Worm (Caenorhabditis elegans) whole organism, L4 larva: ENCODE data around the gene C08F8.2.
A peak's percentile ranks its signal among the peaks of the same experiment; 100 is the strongest.

Experiments
- F26F4.8 ChIP-seq: fragments of 200-800 bp; sonication (Bioruptor generic); conservative IDR thresholded peaks from 2 replicates; pipeline ENCODE4 v1.3.6; 2022; ENCODE audit warnings: missing genetic modification characterization, missing compliant biosample characterization
- F49E8.2 ChIP-seq: sonication (generic microtip); optimal IDR thresholded peaks from 2 replicates; lab custom pipeline; 2016; ENCODE audit warnings: missing compliant biosample characterization, mild to moderate bottlenecking, missing genetic modification characterization, borderline replicate concordance
- T20F7.1 ChIP-seq: fragments of 200-800 bp; sonication (Bioruptor generic); optimal IDR thresholded peaks from 2 replicates; lab custom pipeline; 2018; ENCODE audit warnings: mild to moderate bottlenecking, missing genetic modification characterization, missing compliant biosample characterization
- Y105C5A.15 ChIP-seq: fragments of 200-800 bp; sonication (Bioruptor generic); IDR thresholded peaks from 2 replicates; pipeline ENCODE4 v1.3.6; 2022; ENCODE audit warnings: missing genetic modification characterization, missing compliant biosample characterization
- Y48G9A.11 ChIP-seq: fragments of 200-800 bp; sonication (Bioruptor generic); IDR thresholded peaks from 2 replicates; pipeline ENCODE4 v1.3.6; 2022; ENCODE audit warnings: missing genetic modification reagents, missing genetic modification characterization, missing compliant biosample characterization
- aha-1 ChIP-seq: fragments of 150-350 bp; peaks from one replicate; lab custom pipeline; 2014; ENCODE audit warnings: missing biosample characterization, missing genetic modification characterization
- ama-1 ChIP-seq: fragments of 150-350 bp; optimal IDR thresholded peaks from 2 replicates; lab custom pipeline; 2014; ENCODE audit warnings: inconsistent platforms, mixed read lengths
- arid-1 ChIP-seq: fragments of 200-800 bp; sonication (Bioruptor generic); conservative IDR thresholded peaks from 2 replicates; pipeline ENCODE4 v1.3.6; 2022; ENCODE audit warnings: missing genetic modification reagents, missing genetic modification characterization, missing compliant biosample characterization
- daf-16 ChIP-seq, 3 experiments: sonication (generic microtip); optimal IDR thresholded peaks; 2 replicates each; lab custom pipeline; 2016 to 2017; ENCODE audit warnings: missing genetic modification characterization in 3 of 3, missing genetic modification reagents in 3 of 3, mild to moderate bottlenecking in 2 of 3, missing compliant biosample characterization in 2 of 3, missing biosample characterization in 1 of 3, moderate library complexity in 1 of 3
- daf-19 ChIP-seq: fragments of 200-800 bp; sonication (Bioruptor generic); conservative IDR thresholded peaks from 2 replicates; pipeline ENCODE4 v1.3.6; 2022; ENCODE audit warnings: missing genetic modification characterization, missing compliant biosample characterization
- dmd-6 ChIP-seq: fragments of 200-800 bp; sonication (Bioruptor generic); IDR thresholded peaks from 2 replicates; pipeline ENCODE4 v1.3.6; 2022; ENCODE audit warnings: missing genetic modification reagents, missing genetic modification characterization, missing compliant biosample characterization
- dpl-1 ChIP-seq: fragments of 150-350 bp; optimal IDR thresholded peaks from 2 replicates; lab custom pipeline; 2014; ENCODE audit warnings: missing biosample characterization, missing genetic modification reagents, missing genetic modification characterization
- dve-1 ChIP-seq: sonication (generic microtip); optimal IDR thresholded peaks from 2 replicates; lab custom pipeline; 2017; ENCODE audit warnings: antibody characterized with exemption, mild to moderate bottlenecking, missing genetic modification characterization, missing compliant biosample characterization; ENCODE audit not compliant: insufficient read depth
- gei-8 ChIP-seq: fragments of 200-800 bp; sonication (Bioruptor generic); optimal IDR thresholded peaks from 2 replicates; lab custom pipeline; 2018; ENCODE audit warnings: mild to moderate bottlenecking, missing genetic modification characterization, missing compliant biosample characterization
- hlh-30 ChIP-seq: sonication (generic microtip); optimal IDR thresholded peaks from 2 replicates; lab custom pipeline; 2017; ENCODE audit warnings: antibody characterized with exemption, mild to moderate bottlenecking, missing genetic modification characterization, missing compliant biosample characterization; ENCODE audit not compliant: insufficient read depth
- lin-15B ChIP-seq: fragments of 150-350 bp; sonication (generic microtip); optimal IDR thresholded peaks from 3 replicates; lab custom pipeline; 2014; ENCODE audit warnings: missing biosample characterization, missing genetic modification characterization
- lin-38 ChIP-seq: fragments of 200-800 bp; sonication (Bioruptor generic); IDR thresholded peaks from 2 replicates; pipeline ENCODE4 v1.3.6; 2022; ENCODE audit warnings: missing genetic modification reagents, missing genetic modification characterization, missing compliant biosample characterization
- lsy-2 ChIP-seq, 2 experiments: fragments of 150-350 bp in 1 of 2; sonication (generic microtip) in 1 of 2; optimal IDR thresholded peaks; 2 replicates each; lab custom pipeline; 2014 to 2017; ENCODE audit warnings: missing biosample characterization in 2 of 2, missing genetic modification characterization in 2 of 2
- madf-5 ChIP-seq, 2 experiments: fragments of 200-800 bp; sonication (Bioruptor generic); IDR thresholded peaks; 2 replicates each; pipeline ENCODE4 v1.3.6; 2022; ENCODE audit warnings: missing compliant biosample characterization in 2 of 2, missing genetic modification characterization in 2 of 2
- mdt-29 ChIP-seq: fragments of 200-800 bp; sonication (Bioruptor generic); IDR thresholded peaks from 2 replicates; pipeline ENCODE4 v1.3.6; 2022; ENCODE audit warnings: missing genetic modification reagents, missing genetic modification characterization, missing compliant biosample characterization
- mep-1 ChIP-seq: fragments of 150-350 bp; sonication (generic microtip); optimal IDR thresholded peaks from 3 replicates; lab custom pipeline; 2014; ENCODE audit warnings: missing biosample characterization, missing genetic modification characterization
- mes-2 ChIP-seq: sonication (generic microtip); optimal IDR thresholded peaks from 2 replicates; lab custom pipeline; 2016; ENCODE audit warnings: missing genotype, mild to moderate bottlenecking, missing genetic modification characterization, missing compliant biosample characterization; ENCODE audit not compliant: poor library complexity, severe bottlenecking
- nhr-102 ChIP-seq: sonication (generic microtip); optimal IDR thresholded peaks from 2 replicates; lab custom pipeline; 2016; ENCODE audit warnings: mild to moderate bottlenecking, missing genetic modification characterization, moderate library complexity, missing compliant biosample characterization
- nhr-11 ChIP-seq: fragments of 150-350 bp; optimal IDR thresholded peaks from 2 replicates; lab custom pipeline; 2014; ENCODE audit warnings: missing biosample characterization, missing genetic modification characterization
- nhr-237 ChIP-seq: sonication (generic microtip); optimal IDR thresholded peaks from 2 replicates; lab custom pipeline; 2017; ENCODE audit warnings: missing biosample characterization, missing genetic modification characterization
- nhr-48 ChIP-seq: sonication (generic microtip); optimal IDR thresholded peaks from 2 replicates; lab custom pipeline; 2016; ENCODE audit warnings: mild to moderate bottlenecking, missing genetic modification characterization, missing compliant biosample characterization
- pha-4 ChIP-seq, 2 experiments: fragments of 150-350 bp in 1 of 2; fragments of 200-800 bp in 1 of 2; sonication (Bioruptor generic) in 1 of 2; IDR thresholded peaks in 1 of 2; optimal IDR thresholded peaks in 1 of 2; 2 replicates each; pipeline versions ENCODE4 v1.3.6 to Lab custom; 2014 to 2022; ENCODE audit warnings: missing genetic modification characterization in 2 of 2, missing genetic modification reagents in 2 of 2, missing biosample characterization in 1 of 2, missing compliant biosample characterization in 1 of 2
- saeg-2 ChIP-seq: fragments of 200-800 bp; sonication (Bioruptor generic); IDR thresholded peaks from 2 replicates; pipeline ENCODE4 v1.3.6; 2022; ENCODE audit warnings: missing genetic modification reagents, missing genetic modification characterization, missing compliant biosample characterization
- snpc-1.2 ChIP-seq: fragments of 200-800 bp; sonication (Bioruptor generic); IDR thresholded peaks from 2 replicates; pipeline ENCODE4 v1.3.6; 2022; ENCODE audit warnings: missing genetic modification reagents, missing genetic modification characterization, missing compliant biosample characterization
- spr-1 ChIP-seq: sonication (generic microtip); optimal IDR thresholded peaks from 2 replicates; lab custom pipeline; 2016; ENCODE audit warnings: mild to moderate bottlenecking, missing genetic modification characterization, missing compliant biosample characterization
- spr-3 ChIP-seq: fragments of 200-800 bp; sonication (Bioruptor generic); optimal IDR thresholded peaks from 2 replicates; lab custom pipeline; 2018; ENCODE audit warnings: mild to moderate bottlenecking, missing genetic modification characterization, missing compliant biosample characterization
- unc-62 ChIP-seq, 3 experiments: fragments of 150-350 bp in 1 of 3; sonication (generic microtip); optimal IDR thresholded peaks in 2 of 3; peaks in 1 of 3; 1 replicate in 1 of 3; 2 replicates in 2 of 3; lab custom pipeline; 2014 to 2017; ENCODE audit warnings: missing biosample characterization in 3 of 3, missing genetic modification characterization in 3 of 3, missing genetic modification reagents in 3 of 3, missing genotype in 1 of 3
- zag-1 ChIP-seq: fragments of 150-350 bp; optimal IDR thresholded peaks from 2 replicates; lab custom pipeline; 2014; ENCODE audit warnings: missing biosample characterization, missing genetic modification characterization
- zfp-2 ChIP-seq: sonication (generic microtip); optimal IDR thresholded peaks from 2 replicates; lab custom pipeline; 2016; ENCODE audit warnings: mild to moderate bottlenecking, missing genetic modification characterization, missing compliant biosample characterization
- zfp-3 ChIP-seq: fragments of 200-800 bp; sonication (Bioruptor generic); conservative IDR thresholded peaks from 2 replicates; pipeline ENCODE4 v1.3.6; 2022; ENCODE audit warnings: missing genetic modification reagents, missing genetic modification characterization, missing compliant biosample characterization
- zip-2 ChIP-seq: fragments of 150-350 bp; optimal IDR thresholded peaks from 2 replicates; lab custom pipeline; 2014; ENCODE audit warnings: missing biosample characterization, missing genetic modification characterization
- ztf-7 ChIP-seq: fragments of 150-350 bp; optimal IDR thresholded peaks from 2 replicates; lab custom pipeline; 2014; ENCODE audit warnings: missing biosample characterization, missing genetic modification characterization

Gene C08F8.2

DNA sequence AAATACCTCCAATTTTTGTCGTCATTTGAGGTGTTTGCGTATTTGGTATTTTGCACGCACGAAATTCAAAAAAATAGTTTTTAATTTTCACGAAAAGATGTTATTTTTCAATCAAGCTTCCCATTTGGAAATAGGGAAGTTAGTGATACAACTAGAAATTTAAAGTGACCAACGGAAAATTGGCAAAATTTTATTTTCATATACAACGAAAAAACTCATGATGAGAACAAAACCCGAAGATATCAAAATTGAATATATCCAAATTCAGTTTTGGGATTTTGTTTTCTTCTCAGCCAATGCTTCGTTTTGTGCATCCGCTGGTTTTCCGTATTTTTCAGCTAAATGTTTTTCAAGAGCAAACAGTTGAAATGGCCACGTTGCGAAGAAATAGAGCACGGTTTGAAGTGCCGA lies 4.9 kb upstream of the C08F8.2 start (continued):
- TF ChIP-seq spr-1 (tag; lab: Kevin White, UChicago) (no peak), lin-38 (GFP tag; lab: Robert Waterston, UW) (peak; percentile 62), snpc-1.2 (0 out of 2 replicates have a peak, but pooled peaks have one; percentile 15)

DNA sequence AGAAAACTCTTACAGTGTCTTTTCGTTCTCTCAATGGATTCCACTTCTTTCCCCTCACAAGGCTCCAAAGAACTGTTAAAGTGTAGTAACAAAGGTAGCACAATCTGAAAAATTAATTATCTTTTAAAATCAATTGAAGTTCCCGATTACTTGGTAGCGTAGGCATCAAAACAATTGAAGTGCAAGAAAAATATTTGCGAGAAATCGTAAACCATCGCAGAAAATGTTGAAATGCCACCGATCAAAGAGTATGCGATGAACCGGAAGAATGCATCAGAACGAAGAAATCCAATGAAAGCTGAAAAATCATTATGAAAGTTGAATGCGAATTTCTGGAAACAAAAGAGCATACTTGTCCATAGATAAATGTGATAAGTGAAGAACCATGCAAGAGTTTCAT lies 4.3 kb upstream of the C08F8.2 start:
- TF ChIP-seq nhr-11 (tag; lab: Kevin White, UChicago) (no peak), aha-1 (peak; percentile 98), lin-38 (GFP tag; lab: Robert Waterston, UW) (no peak)

DNA sequence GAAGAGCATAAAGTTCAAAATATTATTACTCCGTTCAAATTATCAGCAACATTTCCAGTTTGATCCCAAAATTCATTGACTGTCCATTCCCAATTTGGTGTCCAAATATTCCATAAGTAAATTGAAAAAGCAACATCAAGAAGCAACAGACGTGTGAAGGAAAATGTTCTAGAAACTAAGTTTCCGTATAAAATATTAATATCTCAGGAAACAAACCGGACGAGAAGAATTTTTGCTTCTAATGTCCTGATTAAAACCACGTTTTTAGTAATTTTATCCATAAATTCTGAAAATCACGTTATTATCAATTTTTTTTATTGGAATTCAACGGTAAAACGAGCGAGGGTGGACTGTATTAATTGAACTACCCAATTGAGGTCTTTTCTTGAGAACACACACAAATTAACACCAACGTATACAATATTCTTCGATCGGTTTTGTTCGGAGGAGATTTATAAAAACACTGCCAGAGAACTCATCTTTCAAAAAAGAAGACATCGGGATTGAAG lies 3.8 kb upstream of the C08F8.2 start, which contains the start of gene pigq-1:
Gene pigq-1, minus strand, starts transcription at position 286 of the 509 bp plus-strand sequence.
- TF ChIP-seq dmd-6 (GFP tag; lab: Robert Waterston, UW), result no peak
- TF ChIP-seq T20F7.1, result peak; percentile 53
- no peak for TF ChIP-seq lin-15B (tag; lab: Kevin White, UChicago)
- 0 out of 2 replicates have a peak, but pooled peaks have one; percentile 18 for TF ChIP-seq F26F4.8 (GFP tag; lab: Robert Waterston, UW)
- TF ChIP-seq madf-5 (GFP tag; IDR thresholded peaks at IDR 0.05; lab: Robert Waterston, UW), result 0 out of 4 replicates have a peak, but pooled peaks of 1 of the 2 experiments have one; percentile 24
- TF ChIP-seq snpc-1.2, result peak; percentile 65; the same call in 1 of the 2 replicates
- peak; percentile 40 for TF ChIP-seq nhr-48 (tag; lab: Kevin White, UChicago)
- peak; percentile 31 for TF ChIP-seq gei-8 (GFP tag; lab: Kevin White, UChicago)
- peak; percentile 34; the same call in 1 of the 2 replicates for TF ChIP-seq mdt-29
- TF ChIP-seq hlh-30 (tag; lab: Kevin White, UChicago), result no peak
- peak; percentile 55 for TF ChIP-seq zag-1
- TF ChIP-seq Y105C5A.15, result 0 out of 2 replicates have a peak, but pooled peaks have one; percentile 54
- TF ChIP-seq zip-2 (tag; lab: Kevin White, UChicago), result peak; percentile 6
- TF ChIP-seq dpl-1 (GFP tag; lab: Kevin White, UChicago), result peak; percentile 21
- TF ChIP-seq mep-1 (tag; lab: Kevin White, UChicago), result peak; percentile 63
- peak; percentile 49 for TF ChIP-seq spr-3
- TF ChIP-seq nhr-102 (tag; lab: Kevin White, UChicago), result peak; percentile 77
- TF ChIP-seq lin-38 (GFP tag; lab: Robert Waterston, UW), result peak; percentile 65
- TF ChIP-seq pha-4 (GFP tag; IDR thresholded peaks at IDR 0.05; lab: Robert Waterston, UW), result peak; percentile 59; the same call in 1 of the 2 replicates
- no peak for TF ChIP-seq pha-4 (tag; optimal IDR thresholded peaks at IDR 0.05; lab: Kevin White, UChicago)
- TF ChIP-seq F49E8.2 (tag; lab: Kevin White, UChicago), result peak; percentile 40
- TF ChIP-seq daf-19 (GFP tag; lab: Robert Waterston, UW), result 0 out of 2 replicates have a peak, but pooled peaks have one; percentile 28
- TF ChIP-seq ama-1 (lab: Kevin White, UChicago), result peak; percentile 89
- no peak for TF ChIP-seq ztf-7 (tag; lab: Kevin White, UChicago)
- TF ChIP-seq unc-62 (GFP tag; optimal IDR thresholded peaks at IDR 0.05 in 1 of 2; lab: Kevin White, UChicago), result no peak
- no peak for TF ChIP-seq unc-62 (tag; optimal IDR thresholded peaks at IDR 0.05; lab: Kevin White, UChicago)
- peak; percentile 61; the same call in 1 of the 2 replicates for TF ChIP-seq zfp-3 (GFP tag; lab: Robert Waterston, UW)
- peak; percentile 43 for TF ChIP-seq spr-1 (tag; lab: Kevin White, UChicago)
- TF ChIP-seq Y48G9A.11 (GFP tag; lab: Robert Waterston, UW), result peak; percentile 36; the same call in 1 of the 2 replicates
- TF ChIP-seq nhr-237 (tag; lab: Kevin White, UChicago), result peak; percentile 16
- peak; percentile 20 for TF ChIP-seq dve-1 (tag; lab: Kevin White, UChicago)
- peak in 1 of 2 experiments; percentile 40 for TF ChIP-seq daf-16 (GFP tag; optimal IDR thresholded peaks at IDR 0.05; lab: Kevin White, UChicago)
- peak; percentile 49 for TF ChIP-seq daf-16 (tag; optimal IDR thresholded peaks at IDR 0.05; lab: Kevin White, UChicago)
- no peak for TF ChIP-seq arid-1 (GFP tag; lab: Robert Waterston, UW)
- TF ChIP-seq saeg-2, result no peak
- TF ChIP-seq mes-2 (tag; lab: Kevin White, UChicago), result peak; percentile 16
- peak; percentile 25 for TF ChIP-seq zfp-2 (tag; lab: Kevin White, UChicago)
- TF ChIP-seq lsy-2 (tag; optimal IDR thresholded peaks at IDR 0.05; lab: Kevin White, UChicago), result peak in 1 of 2 experiments; percentile 71
